Worm (Caenorhabditis elegans): ENCODE results near the gene idpb-1.

ce11 chrII:5131800-5132199 lies 30.0 kb downstream of the idpb-1 start:
- TF ChIP-seq pqm-1 (tag; optimal IDR thresholded peaks at IDR 0.05) (no peak), dmd-4 (tag; optimal IDR thresholded peaks at IDR 0.05; ENCODE audit: borderline replicate concordance) (no peak), sox-4 (tag; optimal IDR thresholded peaks at IDR 0.05) (no peak), unc-3 (GFP tag; conservative IDR thresholded peaks at IDR 0.05) (no peak), unc-3 (tag; optimal IDR thresholded peaks at IDR 0.05) (no peak), syd-9 (tag; optimal IDR thresholded peaks at IDR 0.05) (no peak)
